Fruit fly (Drosophila melanogaster) whole organism, embryonic: ENCODE results near the gene CG14650.

Experiments
- Atf3 ChIP-seq: fragments of 200-800 bp; sonication (Bioruptor generic); optimal IDR thresholded peaks from 3 replicates; lab custom pipeline; 2016; ENCODE audit warnings: missing biosample characterization, missing genetic modification characterization
- B-H2 ChIP-seq: fragments of 200-800 bp; sonication (Bioruptor generic); optimal IDR thresholded peaks from 2 replicates; lab custom pipeline; 2018; ENCODE audit warnings: missing biosample characterization, mild to moderate bottlenecking, missing genetic modification characterization
- Bteb2 ChIP-seq: fragments of 200-800 bp; sonication (Bioruptor generic); optimal IDR thresholded peaks from 2 replicates; lab custom pipeline; 2016; ENCODE audit warnings: missing biosample characterization, missing genetic modification characterization
- CG10147 ChIP-seq: fragments of 200-800 bp; sonication (Bioruptor generic); optimal IDR thresholded peaks from 2 replicates; lab custom pipeline; 2019; ENCODE audit warnings: missing biosample characterization, mild to moderate bottlenecking, missing genetic modification characterization, moderate library complexity
- CG10431 ChIP-seq: fragments of 200-800 bp; sonication (Bioruptor generic); optimal IDR thresholded peaks from 3 replicates; lab custom pipeline; 2018; ENCODE audit warnings: missing biosample characterization, mild to moderate bottlenecking, missing genetic modification characterization
- CG13296 ChIP-seq: fragments of 200-800 bp; sonication (Bioruptor generic); optimal IDR thresholded peaks from 3 replicates; lab custom pipeline; 2018; ENCODE audit warnings: missing biosample characterization, mild to moderate bottlenecking, missing genetic modification characterization
- CG13424 ChIP-seq: fragments of 200-800 bp; sonication (Bioruptor generic); optimal IDR thresholded peaks from 2 replicates; lab custom pipeline; 2019; ENCODE audit warnings: missing biosample characterization, mild to moderate bottlenecking, missing genetic modification characterization, moderate library complexity
- CG13775 ChIP-seq: fragments of 200-800 bp; sonication (Bioruptor generic); optimal IDR thresholded peaks from 3 replicates; lab custom pipeline; 2017; ENCODE audit warnings: missing biosample characterization, mild to moderate bottlenecking, missing genetic modification characterization
- CG14441 ChIP-seq: fragments of 200-800 bp; sonication (Bioruptor generic); IDR thresholded peaks from 2 replicates; pipeline ENCODE4 v1.3.6; 2022; ENCODE audit warnings: missing biosample characterization, missing genetic modification characterization
- CG15269 ChIP-seq: fragments of 200-800 bp; sonication (Bioruptor generic); optimal IDR thresholded peaks from 2 replicates; lab custom pipeline; 2018; ENCODE audit warnings: missing biosample characterization, mild to moderate bottlenecking, missing genetic modification characterization, moderate library complexity
- CG17361 ChIP-seq: fragments of 200-800 bp; sonication (Bioruptor generic); IDR thresholded peaks from 3 replicates; pipeline ENCODE4 v1.3.6; 2022; ENCODE audit warnings: missing biosample characterization, missing genetic modification characterization
- CG7357 ChIP-seq: fragments of 200-800 bp; sonication (Bioruptor generic); IDR thresholded peaks from 3 replicates; pipeline ENCODE4 v1.3.6; 2022; ENCODE audit warnings: missing biosample characterization, missing genetic modification characterization
- CG7372 ChIP-seq: fragments of 200-800 bp; sonication (Bioruptor generic); IDR thresholded peaks from 2 replicates; pipeline ENCODE4 v1.3.6; 2022; ENCODE audit warnings: missing biosample characterization, missing genetic modification characterization
- CG7786 ChIP-seq: fragments of 200-800 bp; sonication (Bioruptor generic); optimal IDR thresholded peaks from 2 replicates; lab custom pipeline; 2016; ENCODE audit warnings: missing biosample characterization, missing genetic modification characterization
- CG7963 ChIP-seq: fragments of 200-800 bp; sonication (Bioruptor generic); IDR thresholded peaks from 3 replicates; pipeline ENCODE4 v1.3.6; 2022; ENCODE audit warnings: missing biosample characterization, missing genetic modification characterization; ENCODE audit not compliant: partially characterized antibody
- CTCF ChIP-seq: fragments of 200-800 bp; sonication (Bioruptor generic); optimal IDR thresholded peaks from 2 replicates; lab custom pipeline; 2017; ENCODE audit warnings: missing biosample characterization, mild to moderate bottlenecking, missing genetic modification characterization, moderate library complexity
- Dll ChIP-seq: fragments of 200-800 bp; sonication (Bioruptor generic); IDR thresholded peaks from 4 replicates; pipeline ENCODE4 v1.3.6; 2022; ENCODE audit warnings: missing biosample characterization, missing genetic modification characterization; ENCODE audit not compliant: partially characterized antibody
- Dref ChIP-seq: fragments of 200-800 bp; sonication (Bioruptor generic); IDR thresholded peaks from 2 replicates; pipeline ENCODE4 v1.3.6; 2022; ENCODE audit warnings: missing biosample characterization, missing genetic modification characterization
- Drgx ChIP-seq: fragments of 200-800 bp; sonication (Bioruptor generic); IDR thresholded peaks from 2 replicates; pipeline ENCODE4 v1.3.6; 2022; ENCODE audit warnings: missing biosample characterization, missing genetic modification characterization
- Eip74EF ChIP-seq, 2 experiments: fragments of 200-800 bp in 1 of 2; fragments of >200 bp in 1 of 2; sonication (Bioruptor generic) in 1 of 2; optimal IDR thresholded peaks; 2 replicates each; lab custom pipeline; 2017 to 2019; ENCODE audit warnings: missing biosample characterization in 2 of 2, missing genetic modification characterization in 2 of 2, mild to moderate bottlenecking in 1 of 2, moderate library complexity in 1 of 2
- HmgZ ChIP-seq: fragments of 200-800 bp; sonication (Bioruptor generic); optimal IDR thresholded peaks from 2 replicates; lab custom pipeline; 2018; ENCODE audit warnings: missing biosample characterization, mild to moderate bottlenecking, missing genetic modification characterization
- Hr78 ChIP-seq, 2 experiments: fragments of 200-800 bp in 1 of 2; fragments of >200 bp in 1 of 2; sonication (Bioruptor generic) in 1 of 2; optimal IDR thresholded peaks; 2 replicates each; lab custom pipeline; 2017 to 2019; ENCODE audit warnings: missing biosample characterization in 2 of 2, missing genetic modification characterization in 2 of 2, mild to moderate bottlenecking in 1 of 2, moderate library complexity in 1 of 2
- MESR4 ChIP-seq: fragments of 200-800 bp; sonication (Bioruptor generic); optimal IDR thresholded peaks from 2 replicates; lab custom pipeline; 2018; ENCODE audit warnings: missing biosample characterization, mild to moderate bottlenecking, missing genetic modification characterization, moderate library complexity
- Meics ChIP-seq: fragments of 200-800 bp; sonication (Bioruptor generic); optimal IDR thresholded peaks from 2 replicates; lab custom pipeline; 2017; ENCODE audit warnings: missing biosample characterization, mild to moderate bottlenecking, missing genetic modification characterization
- Opbp ChIP-seq: fragments of 200-800 bp; sonication (Bioruptor generic); IDR thresholded peaks from 3 replicates; pipeline ENCODE4 v1.3.6; 2022; ENCODE audit warnings: missing biosample characterization, missing genetic modification characterization; ENCODE audit not compliant: partially characterized antibody
- Scr ChIP-seq: fragments of 200-800 bp; sonication (Bioruptor generic); IDR thresholded peaks from 2 replicates; pipeline ENCODE4 v1.3.6; 2022; ENCODE audit warnings: missing biosample characterization, missing genetic modification characterization; ENCODE audit not compliant: partially characterized antibody
- Sry-δ ChIP-seq: fragments of 200-800 bp; sonication (Bioruptor generic); optimal IDR thresholded peaks from 2 replicates; lab custom pipeline; 2016; ENCODE audit warnings: missing biosample characterization, missing genetic modification characterization
- Tbp ChIP-seq: fragments of >200 bp; optimal IDR thresholded peaks from 2 replicates; lab custom pipeline; 2018; ENCODE audit warnings: missing biosample characterization, missing genetic modification characterization
- Xbp1 ChIP-seq: fragments of 200-800 bp; sonication (Bioruptor generic); optimal IDR thresholded peaks from 3 replicates; lab custom pipeline; 2016; ENCODE audit warnings: missing biosample characterization, mild to moderate bottlenecking, missing genetic modification characterization
- ab ChIP-seq: fragments of 200-800 bp; sonication (Bioruptor generic); optimal IDR thresholded peaks from 2 replicates; lab custom pipeline; 2016; ENCODE audit warnings: missing biosample characterization, missing genetic modification characterization
- al ChIP-seq: fragments of 200-800 bp; sonication (Bioruptor generic); IDR thresholded peaks from 2 replicates; pipeline ENCODE4 v1.3.6; 2022; ENCODE audit warnings: missing biosample characterization, missing genetic modification characterization
- bab2 ChIP-seq: fragments of 200-800 bp; sonication (Bioruptor generic); optimal IDR thresholded peaks from 2 replicates; lab custom pipeline; 2016; ENCODE audit warnings: missing biosample characterization, missing genetic modification characterization
- croc ChIP-seq: fragments of 200-800 bp; sonication (Bioruptor generic); conservative IDR thresholded peaks from 3 replicates; pipeline ENCODE4 v1.3.6; 2022; ENCODE audit warnings: missing biosample characterization, missing genetic modification characterization
- dm ChIP-seq: fragments of 200-800 bp; sonication (Bioruptor generic); optimal IDR thresholded peaks from 3 replicates; lab custom pipeline; 2016; ENCODE audit warnings: missing biosample characterization, missing genetic modification characterization
- ems ChIP-seq: fragments of 200-800 bp; sonication (Bioruptor generic); optimal IDR thresholded peaks from 3 replicates; lab custom pipeline; 2016; ENCODE audit warnings: missing biosample characterization, missing genetic modification characterization
- grau ChIP-seq: fragments of 200-800 bp; optimal IDR thresholded peaks from 3 replicates; lab custom pipeline; 2019; ENCODE audit warnings: missing biosample characterization, mild to moderate bottlenecking, missing genetic modification characterization, moderate library complexity
- gsb ChIP-seq: fragments of 200-800 bp; sonication (Bioruptor generic); IDR thresholded peaks from 2 replicates; pipeline ENCODE4 v1.3.6; 2022; ENCODE audit warnings: missing biosample characterization, missing genetic modification characterization
- knrl ChIP-seq: fragments of 200-800 bp; sonication (Bioruptor generic); IDR thresholded peaks from 3 replicates; pipeline ENCODE4 v1.3.6; 2022; ENCODE audit warnings: missing biosample characterization, missing genetic modification characterization; ENCODE audit not compliant: partially characterized antibody
- lmd ChIP-seq: fragments of 200-800 bp; sonication (Bioruptor generic); IDR thresholded peaks from 2 replicates; pipeline ENCODE4 v1.3.6; 2022; ENCODE audit warnings: missing biosample characterization, missing genetic modification characterization
- lola ChIP-seq, 3 experiments: fragments of >200 bp in 2 of 3; fragments of 200-800 bp in 1 of 3; sonication (Bioruptor generic) in 1 of 3; optimal IDR thresholded peaks; 2 replicates each; lab custom pipeline; 2017 to 2019; ENCODE audit warnings: missing biosample characterization in 3 of 3, missing genetic modification characterization in 3 of 3, mild to moderate bottlenecking in 1 of 3, moderate library complexity in 1 of 3
- mirr ChIP-seq: fragments of 200-800 bp; sonication (Bioruptor generic); optimal IDR thresholded peaks from 3 replicates; lab custom pipeline; 2018; ENCODE audit warnings: missing biosample characterization, mild to moderate bottlenecking, missing genetic modification characterization
- pfk ChIP-seq: fragments of 200-800 bp; sonication (Bioruptor generic); optimal IDR thresholded peaks from 2 replicates; lab custom pipeline; 2018; ENCODE audit warnings: missing biosample characterization, mild to moderate bottlenecking, missing genetic modification characterization, moderate library complexity
- pum ChIP-seq: fragments of 200-800 bp; sonication (Bioruptor generic); optimal IDR thresholded peaks from 2 replicates; lab custom pipeline; 2016; ENCODE audit warnings: missing biosample characterization, missing genetic modification characterization
- ranshi ChIP-seq: fragments of 200-800 bp; sonication (Bioruptor generic); IDR thresholded peaks from 2 replicates; pipeline ENCODE4 v1.3.6; 2022; ENCODE audit warnings: missing biosample characterization, missing genetic modification characterization
- salm ChIP-seq: fragments of 200-800 bp; sonication (Bioruptor generic); optimal IDR thresholded peaks from 2 replicates; lab custom pipeline; 2018; ENCODE audit warnings: missing biosample characterization, mild to moderate bottlenecking, missing genetic modification characterization
- sens-2 ChIP-seq: fragments of 200-800 bp; sonication (Bioruptor generic); IDR thresholded peaks from 2 replicates; pipeline ENCODE4 v1.3.6; 2022; ENCODE audit warnings: missing biosample characterization, missing genetic modification characterization
- seq ChIP-seq: fragments of 200-800 bp; sonication (Bioruptor generic); IDR thresholded peaks from 2 replicates; pipeline ENCODE4 v1.3.6; 2022; ENCODE audit warnings: missing biosample characterization, missing genetic modification characterization
- sim ChIP-seq: fragments of 200-800 bp; sonication (Bioruptor generic); IDR thresholded peaks from 2 replicates; pipeline ENCODE4 v1.3.6; 2022; ENCODE audit warnings: missing biosample characterization, missing genetic modification characterization
- sqz ChIP-seq: fragments of 200-800 bp; sonication (Bioruptor generic); optimal IDR thresholded peaks from 3 replicates; lab custom pipeline; 2018; ENCODE audit warnings: missing biosample characterization, mild to moderate bottlenecking, missing genetic modification characterization

CG14650 gene

dm6 chr3R:4402884-4403705 lies 34.1 kb upstream of the CG14650 start, which contains the start of gene lost (continued):
- TF ChIP-seq Scr (GFP tag; lab: Robert Waterston, UW) = peak; percentile 98
- no peak for TF ChIP-seq Eip74EF (GFP tag; optimal IDR thresholded peaks at IDR 0.05; lab: Kevin White, UChicago)
- TF ChIP-seq CG7357 = peak; percentile 66
- no peak for TF ChIP-seq pum (GFP tag; lab: Kevin White, UChicago)
- peak; percentile 32 for TF ChIP-seq CG13775 (GFP tag; lab: Kevin White, UChicago)
- peak; percentile 79 for TF ChIP-seq MESR4 (GFP tag; lab: Kevin White, UChicago)
- peak; percentile 44 for TF ChIP-seq grau (tag; lab: Kevin White, UChicago)
- peak; percentile 14 for TF ChIP-seq CG15269 (tag; lab: Kevin White, UChicago)
- peak; percentile 0 for TF ChIP-seq bab2 (GFP tag; lab: Kevin White, UChicago)
- TF ChIP-seq CG7786 = no peak
- peak; percentile 99 for TF ChIP-seq knrl (GFP tag; lab: Robert Waterston, UW)
- peak; percentile 19 for TF ChIP-seq mirr (GFP tag; lab: Kevin White, UChicago)
- 0 out of 2 replicates have a peak, but pooled peaks have one; percentile 8 for TF ChIP-seq CG14441 (GFP tag; lab: Robert Waterston, UW)
- TF ChIP-seq Bteb2 = no peak
- TF ChIP-seq Dref (GFP tag; lab: Robert Waterston, UW) = peak; percentile 94
- no peak for TF ChIP-seq CG10147 (GFP tag; lab: Kevin White, UChicago)
- no peak for TF ChIP-seq Tbp (GFP tag; lab: Kevin White, UChicago)
- peak; percentile 29 for TF ChIP-seq sqz (GFP tag; lab: Kevin White, UChicago)
- peak; percentile 99 for TF ChIP-seq Opbp
- TF ChIP-seq sim (GFP tag; lab: Robert Waterston, UW) = no peak
- no peak for TF ChIP-seq ranshi (GFP tag; lab: Robert Waterston, UW)
- no peak for TF ChIP-seq ab (GFP tag; lab: Kevin White, UChicago)
- peak; percentile 85 for TF ChIP-seq dm (GFP tag; lab: Kevin White, UChicago)
- peak; percentile 7 for TF ChIP-seq CG13424 (tag; lab: Kevin White, UChicago)
- TF ChIP-seq Meics = no peak
- TF ChIP-seq al (GFP tag; lab: Robert Waterston, UW) = no peak
- no peak for TF ChIP-seq croc (GFP tag; lab: Robert Waterston, UW)
- peak; percentile 13 for TF ChIP-seq Xbp1 (GFP tag; lab: Kevin White, UChicago)
- no peak for TF ChIP-seq sens-2 (GFP tag; lab: Robert Waterston, UW)
- no peak for TF ChIP-seq CG7372 (GFP tag; lab: Robert Waterston, UW)
- TF ChIP-seq pfk (GFP tag; lab: Kevin White, UChicago) = peak; percentile 19
- no peak for TF ChIP-seq CG10431 (GFP tag; lab: Kevin White, UChicago)
- peak; percentile 61 for TF ChIP-seq B-H2
- TF ChIP-seq seq (GFP tag; lab: Robert Waterston, UW) = no peak
- TF ChIP-seq HmgZ (tag; lab: Kevin White, UChicago) = peak; percentile 70
- TF ChIP-seq Atf3 (GFP tag; lab: Kevin White, UChicago) = no peak
- TF ChIP-seq Hr78 (GFP tag; optimal IDR thresholded peaks at IDR 0.05; lab: Kevin White, UChicago) = peak in 1 of 2 experiments; percentile 51
- TF ChIP-seq CTCF = peak; percentile 74
- TF ChIP-seq gsb (GFP tag; lab: Robert Waterston, UW) = no peak
- TF ChIP-seq CG13296 = peak; percentile 39
- TF ChIP-seq CG17361 = peak; percentile 35; the same call in 1 of the 3 replicates
- TF ChIP-seq lmd = peak; percentile 27; the same call in 1 of the 2 replicates
- peak; percentile 8 for TF ChIP-seq ems (GFP tag; lab: Kevin White, UChicago)
- peak; percentile 97 for TF ChIP-seq Dll (GFP tag; lab: Robert Waterston, UW)
- no peak for TF ChIP-seq Drgx
- TF ChIP-seq salm = no peak
- no peak for TF ChIP-seq lola (GFP tag; optimal IDR thresholded peaks at IDR 0.05; lab: Kevin White, UChicago)
- peak; percentile 97 for TF ChIP-seq CG7963 (GFP tag; lab: Robert Waterston, UW)
- TF ChIP-seq Sry-δ (GFP tag; lab: Kevin White, UChicago) = peak; percentile 85
